Fruit fly (Drosophila melanogaster): ENCODE data around the gene mRpL22.
A peak's percentile ranks its signal among the peaks of the same experiment; 100 is the strongest.

Gene mRpL22

dm6 chrX:16822080-16822479, 38.3 kb downstream of the mRpL22 start (continued):
- TF ChIP-seq cad (GFP tag; optimal IDR thresholded peaks at IDR 0.05) (no peak), H15 (GFP tag; IDR thresholded peaks at IDR 0.05) (peak; percentile 46; the same call in 1 of the 3 replicates), D19B (GFP tag; optimal IDR thresholded peaks at IDR 0.05) (no peak), pan (optimal IDR thresholded peaks at IDR 0.05) (no peak), pan (GFP tag; optimal IDR thresholded peaks at IDR 0.05 in 1 of 2, IDR thresholded peaks at IDR 0.05 in 1 of 2) (peak in 1 of 2 experiments; percentile 70), CG11398 (GFP tag; optimal IDR thresholded peaks at IDR 0.05) (no peak), CG13287 (GFP tag; IDR thresholded peaks at IDR 0.05; ENCODE audit: partially characterized antibody) (no peak), Trl (optimal IDR thresholded peaks at IDR 0.05) (no peak), Trl (GFP tag; optimal IDR thresholded peaks at IDR 0.05) (no peak), CG11456 (GFP tag; IDR thresholded peaks at IDR 0.05) (no peak), NFAT (GFP tag; IDR thresholded peaks at IDR 0.05) (no peak), CG11723 (GFP tag; optimal IDR thresholded peaks at IDR 0.05) (no peak), nmo (GFP tag; optimal IDR thresholded peaks at IDR 0.05) (peak; percentile 65), bab2 (GFP tag; optimal IDR thresholded peaks at IDR 0.05) (no peak), disco-r (GFP tag; optimal IDR thresholded peaks at IDR 0.05) (no peak), CG10979 (tag; optimal IDR thresholded peaks at IDR 0.05) (peak; percentile 57), Fer1 (GFP tag; optimal IDR thresholded peaks at IDR 0.05) (peak; percentile 52), btn (GFP tag; optimal IDR thresholded peaks at IDR 0.05) (no peak), CG3407 (GFP tag; optimal IDR thresholded peaks at IDR 0.05) (peak; percentile 11), CG10654 (GFP tag; optimal IDR thresholded peaks at IDR 0.05) (no peak), CG15514 (GFP tag; optimal IDR thresholded peaks at IDR 0.05) (peak; percentile 22), nerfin-2 (GFP tag; IDR thresholded peaks at IDR 0.05; ENCODE audit: partially characterized antibody) (no peak), CG3726 (GFP tag; IDR thresholded peaks at IDR 0.05) (no peak), az2 (GFP tag; optimal IDR thresholded peaks at IDR 0.05) (peak; percentile 57), dati (GFP tag; IDR thresholded peaks at IDR 0.05) (no peak), Scr (GFP tag; IDR thresholded peaks at IDR 0.05; ENCODE audit: partially characterized antibody) (no peak), HLH3B (GFP tag; IDR thresholded peaks at IDR 0.05) (peak; percentile 72), CG6813 (GFP tag; optimal IDR thresholded peaks at IDR 0.05) (peak; percentile 37), Oli (tag; optimal IDR thresholded peaks at IDR 0.05) (peak; percentile 52), ash1 (GFP tag; optimal IDR thresholded peaks at IDR 0.05) (no peak), CG1647 (GFP tag; optimal IDR thresholded peaks at IDR 0.05) (no peak), Dll (GFP tag; IDR thresholded peaks at IDR 0.05; ENCODE audit: partially characterized antibody) (no peak), CG7372 (GFP tag; IDR thresholded peaks at IDR 0.05) (no peak; the same call in 1 of the 2 replicates), Hr3 (GFP tag; optimal IDR thresholded peaks at IDR 0.05) (peak; percentile 22), CG12236 (GFP tag; optimal IDR thresholded peaks at IDR 0.05) (no peak), Ssrp (tag; optimal IDR thresholded peaks at IDR 0.05) (peak; percentile 53), CG9876 (GFP tag; optimal IDR thresholded peaks at IDR 0.05) (no peak), CG16813 (GFP tag; IDR thresholded peaks at IDR 0.05; ENCODE audit: partially characterized antibody) (no peak), dpn (GFP tag; optimal IDR thresholded peaks at IDR 0.05) (peak in 1 of 2 experiments; percentile 23), Side (GFP tag; optimal IDR thresholded peaks at IDR 0.05) (no peak), gcm2 (GFP tag; optimal IDR thresholded peaks at IDR 0.05) (no peak), Rfx (GFP tag; IDR thresholded peaks at IDR 0.05) (peak; percentile 50), tx (GFP tag; optimal IDR thresholded peaks at IDR 0.05) (no peak), CG18619 (GFP tag; optimal IDR thresholded peaks at IDR 0.05) (no peak), HmgD (GFP tag; optimal IDR thresholded peaks at IDR 0.05) (no peak), CG9727 (GFP tag; optimal IDR thresholded peaks at IDR 0.05) (no peak), CG2202 (tag; optimal IDR thresholded peaks at IDR 0.05) (no peak), CG2678 (tag; optimal IDR thresholded peaks at IDR 0.05) (peak; percentile 70), CG11696 (GFP tag; IDR thresholded peaks at IDR 0.05) (no peak), Sox102F (GFP tag; optimal IDR thresholded peaks at IDR 0.05) (peak; percentile 78), ERR (GFP tag; optimal IDR thresholded peaks at IDR 0.05) (no peak), CG18599 (GFP tag; optimal IDR thresholded peaks at IDR 0.05) (peak; percentile 58)

Data from whole organism, embryonic.